Fruit fly (Drosophila melanogaster) whole organism, wandering third instar larva: ENCODE data around the gene CG31751.

ENCODE experiments used
- Dfd ChIP-seq: fragments of >200 bp; optimal IDR thresholded peaks from 2 replicates; lab custom pipeline; 2017; ENCODE audit warnings: missing biosample characterization, missing genetic modification characterization
- Dif ChIP-seq: fragments of 200-275, 200-300 bp; sonication (Bioruptor generic); optimal IDR thresholded peaks from 2 replicates; lab custom pipeline; 2018; ENCODE audit warnings: missing biosample characterization, missing genetic modification characterization; ENCODE audit not compliant: partially characterized antibody
- Hr83 ChIP-seq: fragments of 200-300 bp; sonication (Bioruptor generic); optimal IDR thresholded peaks from 2 replicates; lab custom pipeline; 2016; ENCODE audit warnings: missing biosample characterization, mild to moderate bottlenecking, missing genetic modification characterization, moderate library complexity; ENCODE audit not compliant: poor library complexity, severe bottlenecking
- Myc ChIP-seq: fragments of >200 bp; optimal IDR thresholded peaks from 2 replicates; lab custom pipeline; 2017
- N ChIP-seq: fragments of >200 bp; optimal IDR thresholded peaks from 2 replicates; lab custom pipeline; 2018; ENCODE audit warnings: missing biosample characterization, missing external identifiers, missing genetic modification characterization
- OdsH ChIP-seq: fragments of 200-800 bp; sonication (Bioruptor generic); optimal IDR thresholded peaks from 2 replicates; lab custom pipeline; 2016; ENCODE audit warnings: missing biosample characterization, mild to moderate bottlenecking, missing genetic modification characterization
- Sp1 ChIP-seq: fragments of 200-800 bp; sonication (Bioruptor generic); optimal IDR thresholded peaks from 3 replicates; lab custom pipeline; 2019; ENCODE audit warnings: missing biosample characterization, mild to moderate bottlenecking, missing genetic modification characterization, moderate library complexity
- Vsx2 ChIP-seq: fragments of 200-300, 225-300 bp; sonication (Bioruptor generic); optimal IDR thresholded peaks from 2 replicates; lab custom pipeline; 2018; ENCODE audit warnings: missing biosample characterization, missing genetic modification characterization; ENCODE audit not compliant: partially characterized antibody
- brk ChIP-seq: fragments of 200-800 bp; sonication (Bioruptor generic); optimal IDR thresholded peaks from 2 replicates; lab custom pipeline; 2016; ENCODE audit warnings: missing biosample characterization, mild to moderate bottlenecking, missing genetic modification characterization
- dsf ChIP-seq: sonication (Bioruptor generic); optimal IDR thresholded peaks from 2 replicates; lab custom pipeline; 2016; ENCODE audit warnings: missing biosample characterization, missing genetic modification characterization, borderline replicate concordance
- fru ChIP-seq: fragments of 200-800 bp; sonication (Bioruptor generic); optimal IDR thresholded peaks from 3 replicates; lab custom pipeline; 2016; ENCODE audit warnings: missing biosample characterization, mild to moderate bottlenecking, missing genetic modification characterization
- lola ChIP-seq: fragments of >200 bp; optimal IDR thresholded peaks from 2 replicates; lab custom pipeline; 2017; ENCODE audit warnings: missing biosample characterization, missing genetic modification characterization
- rgr ChIP-seq: fragments of 200-800 bp; sonication (Bioruptor generic); optimal IDR thresholded peaks from 3 replicates; lab custom pipeline; 2016; ENCODE audit warnings: missing biosample characterization, mild to moderate bottlenecking, missing genetic modification characterization
- sage ChIP-seq: fragments of 200-800 bp; sonication (Bioruptor generic); optimal IDR thresholded peaks from 2 replicates; lab custom pipeline; 2016; ENCODE audit warnings: missing biosample characterization, mild to moderate bottlenecking, missing genetic modification characterization
- sv ChIP-seq: fragments of 200-800 bp; sonication (Bioruptor generic); optimal IDR thresholded peaks from 3 replicates; lab custom pipeline; 2016; ENCODE audit warnings: missing biosample characterization, missing genetic modification characterization
- tai ChIP-seq: sonication (Bioruptor generic); optimal IDR thresholded peaks from 2 replicates; lab custom pipeline; 2016; ENCODE audit warnings: missing biosample characterization, missing genetic modification characterization
- woc ChIP-seq: sonication (Bioruptor generic); optimal IDR thresholded peaks from 2 replicates; lab custom pipeline; 2016; ENCODE audit warnings: missing biosample characterization, mild to moderate bottlenecking, missing genetic modification characterization

Gene CG31751

DNA sequence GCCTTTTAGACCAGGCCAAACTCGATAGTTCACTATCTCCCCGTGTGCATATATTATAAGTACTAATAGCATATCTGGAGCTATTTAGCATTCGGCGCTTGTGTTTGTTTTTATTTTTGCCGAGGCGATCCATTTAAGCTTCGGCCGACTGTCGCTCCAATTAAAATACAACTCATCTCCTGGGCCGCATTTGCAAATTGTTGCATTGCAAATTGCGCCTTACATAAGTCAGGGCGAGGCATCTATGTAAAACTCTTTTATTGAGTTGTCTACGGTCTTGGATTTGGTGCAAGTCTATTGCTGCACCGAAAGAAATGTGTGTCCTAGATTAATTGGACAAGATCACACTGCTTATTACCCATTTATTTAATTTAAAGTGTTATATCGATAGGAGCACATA lies 51.0 kb downstream of the CG31751 start:
- TF ChIP-seq Sp1 (GFP tag; lab: Kevin White, UChicago) (no peak), fru (GFP tag; lab: Kevin White, UChicago) (no peak), dsf (GFP tag; lab: Kevin White, UChicago) (no peak), sage (no peak), tai (GFP tag; lab: Kevin White, UChicago) (no peak), N (GFP tag; lab: Kevin White, UChicago) (no peak), lola (no peak), sv (GFP tag; lab: Kevin White, UChicago) (no peak), woc (GFP tag; lab: Kevin White, UChicago) (no peak)

DNA sequence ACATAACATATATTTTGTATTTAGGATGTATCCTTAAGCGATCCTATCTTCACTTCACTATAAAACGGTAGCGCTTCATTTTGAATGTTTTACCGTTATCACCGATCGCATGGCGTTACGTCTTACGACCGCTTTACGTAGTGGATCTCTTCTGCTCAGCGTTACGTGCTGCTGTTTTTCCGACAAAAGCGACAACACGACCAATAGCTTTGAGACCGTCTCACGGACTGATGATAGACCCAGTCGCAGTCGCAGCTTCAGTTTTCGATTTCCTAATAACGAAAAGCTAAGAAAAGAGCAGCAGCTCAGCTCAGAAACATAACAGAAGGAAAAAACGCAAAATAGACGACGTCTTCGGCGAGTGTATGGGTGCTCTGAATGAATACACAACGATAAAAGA lies 55.3 kb downstream of the CG31751 start, which contains the start of gene CG10348:
Gene CG10348 (minus strand): TSS at position 234 of the 400 bp plus-strand sequence.
- TF ChIP-seq OdsH (GFP tag; lab: Kevin White, UChicago): no peak
- no peak for TF ChIP-seq brk (GFP tag; lab: Kevin White, UChicago)
- TF ChIP-seq rgr (GFP tag; lab: Kevin White, UChicago): no peak
- TF ChIP-seq Vsx2 (GFP tag; lab: Kevin White, UChicago): no peak
- no peak for TF ChIP-seq Dfd (GFP tag; lab: Kevin White, UChicago)

DNA sequence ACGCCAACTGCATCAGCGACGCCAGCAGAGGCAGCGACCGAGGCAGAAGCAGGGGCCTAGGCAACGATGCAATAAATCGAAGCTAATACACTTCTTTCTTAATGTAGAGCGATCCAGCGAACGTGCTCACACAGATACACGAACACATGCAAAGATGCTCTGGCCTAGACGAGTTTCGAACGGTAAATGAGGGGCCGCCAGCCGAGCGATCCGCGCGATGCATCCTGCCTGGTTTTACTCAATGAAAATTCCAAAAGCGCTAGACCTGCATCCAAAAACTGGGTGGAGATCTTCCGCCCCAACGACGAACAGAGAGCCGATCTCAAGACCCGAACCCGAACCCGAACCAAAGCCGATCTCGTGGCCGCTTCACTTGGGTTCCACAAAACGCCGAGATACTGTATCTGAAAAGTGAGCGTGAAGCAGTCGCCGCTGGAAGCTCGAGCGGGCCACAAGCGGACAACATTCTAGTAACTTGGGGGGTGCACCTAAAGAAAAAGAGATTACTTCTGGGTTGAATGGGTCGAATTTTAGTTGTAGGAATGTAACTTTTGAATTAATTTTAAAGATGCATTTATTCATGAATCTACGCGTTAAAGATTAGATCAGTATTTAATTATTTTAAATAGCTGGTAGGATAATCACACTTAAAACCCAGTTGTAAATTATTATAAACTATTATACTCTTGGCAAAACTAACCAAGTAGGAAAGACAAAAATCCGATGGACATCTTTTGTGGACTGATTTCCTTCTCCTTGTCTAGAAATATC lies 55.9 kb downstream of the CG31751 start:
- TF ChIP-seq Dif (GFP tag; lab: Kevin White, UChicago) (peak; percentile 17), Myc (lab: Kevin White, UChicago) (no peak), Vsx2 (GFP tag; lab: Kevin White, UChicago) (peak; percentile 45), Hr83 (GFP tag; lab: Kevin White, UChicago) (no peak)
